Worm (Caenorhabditis elegans) whole organism, late embryonic: Measurements from ENCODE around the gene F54H5.5.

Experiments used
- C08G9.2 ChIP-seq: sonication (generic microtip); optimal IDR thresholded peaks from 2 replicates; lab custom pipeline; 2016; ENCODE audit warnings: mild to moderate bottlenecking, missing genetic modification characterization, moderate library complexity, missing compliant biosample characterization
- K09A11.1 ChIP-seq: sonication (generic microtip); optimal IDR thresholded peaks from 2 replicates; lab custom pipeline; 2017; ENCODE audit warnings: antibody characterized with exemption, mild to moderate bottlenecking, missing genetic modification characterization, missing compliant biosample characterization; ENCODE audit not compliant: insufficient read depth
- ceh-14 ChIP-seq: sonication (generic microtip); optimal IDR thresholded peaks from 2 replicates; lab custom pipeline; 2016; ENCODE audit warnings: missing genotype, missing genetic modification characterization, missing compliant biosample characterization
- ceh-18 ChIP-seq: sonication (generic microtip); optimal IDR thresholded peaks from 2 replicates; lab custom pipeline; 2016; ENCODE audit warnings: missing genetic modification characterization, missing compliant biosample characterization
- ceh-19 ChIP-seq: fragments of 200-800 bp; sonication (Bioruptor generic); optimal IDR thresholded peaks from 2 replicates; lab custom pipeline; 2018; ENCODE audit warnings: mild to moderate bottlenecking, missing genetic modification characterization, missing compliant biosample characterization
- ceh-2 ChIP-seq: sonication (generic microtip); optimal IDR thresholded peaks from 2 replicates; lab custom pipeline; 2016; ENCODE audit warnings: missing genotype, missing genetic modification characterization, missing compliant biosample characterization
- ceh-22 ChIP-seq: sonication (generic microtip); optimal IDR thresholded peaks from 2 replicates; lab custom pipeline; 2017; ENCODE audit warnings: missing biosample characterization, missing genetic modification characterization
- ceh-30 ChIP-seq: fragments of 150-350 bp; optimal IDR thresholded peaks from 2 replicates; lab custom pipeline; 2014; ENCODE audit warnings: missing biosample characterization, missing genetic modification characterization
- ceh-45 ChIP-seq: fragments of 200-800 bp; sonication (Bioruptor generic); IDR thresholded peaks from 2 replicates; pipeline ENCODE4 v1.3.6; 2022; ENCODE audit warnings: missing genetic modification reagents, missing genetic modification characterization, missing compliant biosample characterization
- ceh-48 ChIP-seq: sonication (generic microtip); optimal IDR thresholded peaks from 2 replicates; lab custom pipeline; 2016; ENCODE audit warnings: missing genetic modification characterization, inconsistent platforms, missing compliant biosample characterization
- ceh-6 ChIP-seq: fragments of 200-800 bp; sonication (Bioruptor generic); optimal IDR thresholded peaks from 2 replicates; lab custom pipeline; 2018; ENCODE audit warnings: mild to moderate bottlenecking, missing genetic modification characterization, missing compliant biosample characterization
- ceh-9 ChIP-seq: sonication (generic microtip); optimal IDR thresholded peaks from 2 replicates; lab custom pipeline; 2016; ENCODE audit warnings: mild to moderate bottlenecking, missing genetic modification characterization, inconsistent platforms, missing compliant biosample characterization
- che-1 ChIP-seq: sonication (generic microtip); optimal IDR thresholded peaks from 2 replicates; lab custom pipeline; 2016; ENCODE audit warnings: mild to moderate bottlenecking, missing genetic modification characterization, missing compliant biosample characterization
- dve-1 ChIP-seq: sonication (generic microtip); optimal IDR thresholded peaks from 2 replicates; lab custom pipeline; 2017; ENCODE audit warnings: antibody characterized with exemption, mild to moderate bottlenecking, missing genetic modification characterization, missing compliant biosample characterization
- elt-2 ChIP-seq: sonication (generic microtip); optimal IDR thresholded peaks from 2 replicates; lab custom pipeline; 2016; ENCODE audit warnings: missing genetic modification reagents, missing genetic modification characterization, missing compliant biosample characterization
- ets-4 ChIP-seq: sonication (generic microtip); optimal IDR thresholded peaks from 2 replicates; lab custom pipeline; 2016; ENCODE audit warnings: missing genetic modification characterization, missing compliant biosample characterization
- fkh-10 ChIP-seq: fragments of 150-350 bp; optimal IDR thresholded peaks from 2 replicates; lab custom pipeline; 2014; ENCODE audit warnings: missing biosample characterization, missing genetic modification reagents, missing genetic modification characterization
- gmeb-2 ChIP-seq: sonication (generic microtip); optimal IDR thresholded peaks from 2 replicates; lab custom pipeline; 2016; ENCODE audit warnings: missing genetic modification characterization, inconsistent platforms, missing compliant biosample characterization
- hlh-13 ChIP-seq: fragments of 200-800 bp; sonication (Bioruptor generic); optimal IDR thresholded peaks from 2 replicates; lab custom pipeline; 2018; ENCODE audit warnings: mild to moderate bottlenecking, missing genetic modification characterization, missing compliant biosample characterization
- hlh-15 ChIP-seq: sonication (generic microtip); optimal IDR thresholded peaks from 2 replicates; lab custom pipeline; 2016; ENCODE audit warnings: missing genetic modification characterization, missing compliant biosample characterization
- hlh-30 ChIP-seq: sonication (generic microtip); optimal IDR thresholded peaks from 2 replicates; lab custom pipeline; 2017; ENCODE audit warnings: antibody characterized with exemption, missing genetic modification characterization, missing compliant biosample characterization; ENCODE audit not compliant: insufficient read depth
- lim-6 ChIP-seq: sonication (generic microtip); optimal IDR thresholded peaks from 2 replicates; lab custom pipeline; 2016; ENCODE audit warnings: missing genetic modification characterization, missing compliant biosample characterization
- lin-11 ChIP-seq: fragments of 200-800 bp; sonication (Bioruptor generic); optimal IDR thresholded peaks from 2 replicates; lab custom pipeline; 2018; ENCODE audit warnings: mild to moderate bottlenecking, missing genetic modification characterization, missing compliant biosample characterization
- madf-2 ChIP-seq: sonication (generic microtip); optimal IDR thresholded peaks from 2 replicates; lab custom pipeline; 2017; ENCODE audit warnings: missing genetic modification characterization, missing compliant biosample characterization
- mec-3 ChIP-seq: sonication (generic microtip); optimal IDR thresholded peaks from 2 replicates; lab custom pipeline; 2016; ENCODE audit warnings: borderline replicate concordance, missing genetic modification characterization, missing compliant biosample characterization
- nhr-11 ChIP-seq: fragments of 150-350 bp; optimal IDR thresholded peaks from 2 replicates; lab custom pipeline; 2014; ENCODE audit warnings: missing biosample characterization, missing genetic modification characterization
- pag-3 ChIP-seq: sonication (generic microtip); optimal IDR thresholded peaks from 2 replicates; lab custom pipeline; 2016; ENCODE audit warnings: missing compliant biosample characterization, missing genetic modification characterization, borderline replicate concordance
- pax-1 ChIP-seq: fragments of 150-350 bp; optimal IDR thresholded peaks from 2 replicates; lab custom pipeline; 2014; ENCODE audit warnings: missing biosample characterization, missing genetic modification characterization
- pha-2 ChIP-seq: sonication (generic microtip); optimal IDR thresholded peaks from 2 replicates; lab custom pipeline; 2017; ENCODE audit warnings: mild to moderate bottlenecking, missing genetic modification characterization, missing compliant biosample characterization
- pqm-1 ChIP-seq: sonication (generic microtip); optimal IDR thresholded peaks from 2 replicates; lab custom pipeline; 2016; ENCODE audit warnings: missing genetic modification characterization, missing compliant biosample characterization
- ref-2 ChIP-seq: sonication (generic microtip); optimal IDR thresholded peaks from 2 replicates; lab custom pipeline; 2016; ENCODE audit warnings: missing genetic modification characterization, missing compliant biosample characterization
- rnt-1 ChIP-seq: sonication (generic microtip); optimal IDR thresholded peaks from 2 replicates; lab custom pipeline; 2016; ENCODE audit warnings: missing genetic modification characterization, missing compliant biosample characterization
- sox-4 ChIP-seq: sonication (generic microtip); optimal IDR thresholded peaks from 2 replicates; lab custom pipeline; 2017; ENCODE audit warnings: mild to moderate bottlenecking, missing genetic modification characterization, inconsistent platforms, missing compliant biosample characterization
- syd-9 ChIP-seq: sonication (generic microtip); optimal IDR thresholded peaks from 2 replicates; lab custom pipeline; 2016; ENCODE audit warnings: mild to moderate bottlenecking, missing genetic modification characterization, moderate library complexity, missing compliant biosample characterization
- tbx-2 ChIP-seq: sonication (generic microtip); optimal IDR thresholded peaks from 2 replicates; lab custom pipeline; 2016; ENCODE audit warnings: missing genetic modification characterization, missing compliant biosample characterization
- tbx-7 ChIP-seq: sonication (generic microtip); optimal IDR thresholded peaks from 2 replicates; lab custom pipeline; 2016; ENCODE audit warnings: missing genotype, missing genetic modification characterization, missing compliant biosample characterization
- ttx-3 ChIP-seq: sonication (generic microtip); optimal IDR thresholded peaks from 2 replicates; lab custom pipeline; 2016; ENCODE audit warnings: missing genetic modification reagents, missing genetic modification characterization, missing compliant biosample characterization
- unc-3 ChIP-seq, 2 experiments: fragments of 200-800 bp in 1 of 2; sonication (Bioruptor generic) in 1 of 2; sonication (generic microtip) in 1 of 2; conservative IDR thresholded peaks in 1 of 2; optimal IDR thresholded peaks in 1 of 2; 2 replicates each; pipeline versions ENCODE4 v1.3.6 to Lab custom; 2016 to 2022; ENCODE audit warnings: missing compliant biosample characterization in 2 of 2, missing genetic modification characterization in 2 of 2, missing genetic modification reagents in 1 of 2
- unc-55 ChIP-seq: sonication (generic microtip); optimal IDR thresholded peaks from 2 replicates; lab custom pipeline; 2017; ENCODE audit warnings: missing biosample characterization, missing genetic modification reagents, missing genetic modification characterization

Gene F54H5.5

DNA sequence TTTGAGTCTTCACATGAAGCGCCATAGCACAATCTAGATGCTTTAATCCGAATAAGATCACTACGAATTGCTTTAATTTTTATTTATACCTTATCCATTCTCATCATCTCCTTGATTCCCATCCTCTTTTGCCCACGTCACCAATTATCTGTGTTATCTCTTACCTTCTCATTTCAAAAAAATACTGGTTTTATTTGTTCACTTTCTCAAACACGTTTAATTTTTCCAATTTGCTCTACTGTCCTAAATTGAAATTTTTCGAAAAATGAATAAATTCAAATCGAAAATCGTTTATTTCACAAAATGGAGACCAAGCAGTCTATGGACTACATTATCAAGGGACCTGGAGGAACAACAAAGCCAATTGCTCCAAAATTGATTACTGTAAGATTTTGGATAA lies 5.2 kb downstream of the F54H5.5 start, which contains the start of gene F54H5.3:
Gene F54H5.3, plus strand, starts transcription at position 301 of the 400 bp plus-strand sequence.
- TF ChIP-seq hlh-15 (no peak), dve-1 (tag; lab: Kevin White, UChicago) (no peak), ceh-22 (no peak), che-1 (tag; lab: Kevin White, UChicago) (no peak), nhr-11 (tag; lab: Kevin White, UChicago) (no peak), unc-3 (GFP tag; conservative IDR thresholded peaks at IDR 0.05; lab: Robert Waterston, UW) (no peak), unc-3 (tag; optimal IDR thresholded peaks at IDR 0.05; lab: Kevin White, UChicago) (no peak), ref-2 (tag; lab: Kevin White, UChicago) (no peak), K09A11.1 (no peak), ttx-3 (tag; lab: Kevin White, UChicago) (no peak), hlh-30 (tag; lab: Kevin White, UChicago) (no peak), gmeb-2 (tag; lab: Kevin White, UChicago) (no peak), ceh-19 (GFP tag; lab: Kevin White, UChicago) (no peak), lin-11 (no peak), elt-2 (no peak), pha-2 (tag; lab: Kevin White, UChicago) (no peak), unc-55 (GFP tag; lab: Kevin White, UChicago) (no peak), fkh-10 (GFP tag; lab: Kevin White, UChicago) (no peak), ets-4 (tag; lab: Kevin White, UChicago) (no peak), syd-9 (tag; lab: Kevin White, UChicago) (no peak), tbx-7 (tag; lab: Kevin White, UChicago) (no peak)
- TF ChIP-seq, all 69 proteins: peak for 0

DNA sequence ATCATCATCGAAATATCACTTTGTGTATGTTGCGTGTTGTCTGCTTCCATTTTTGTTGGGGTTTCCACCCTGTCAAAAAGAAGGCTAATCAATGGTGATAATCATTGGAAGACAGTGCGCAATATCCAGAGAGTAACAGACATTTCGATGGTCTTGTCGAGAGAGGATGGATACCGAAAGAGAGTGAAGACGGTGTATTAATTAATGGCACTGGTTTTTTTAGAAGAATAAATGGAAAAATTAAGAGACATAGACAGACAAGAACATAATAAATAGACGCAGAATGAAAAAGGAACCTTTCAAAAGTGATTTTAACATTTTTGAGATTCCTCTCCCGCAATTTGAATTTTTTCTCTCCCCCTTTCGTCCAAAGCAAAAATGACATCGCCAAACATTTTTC lies 8.1 kb downstream of the F54H5.5 start:
- TF ChIP-seq fkh-10 (GFP tag; lab: Kevin White, UChicago) (no peak), mec-3 (no peak), ceh-45 (GFP tag; lab: Robert Waterston, UW) (no peak), pax-1 (no peak), ceh-6 (no peak)

DNA sequence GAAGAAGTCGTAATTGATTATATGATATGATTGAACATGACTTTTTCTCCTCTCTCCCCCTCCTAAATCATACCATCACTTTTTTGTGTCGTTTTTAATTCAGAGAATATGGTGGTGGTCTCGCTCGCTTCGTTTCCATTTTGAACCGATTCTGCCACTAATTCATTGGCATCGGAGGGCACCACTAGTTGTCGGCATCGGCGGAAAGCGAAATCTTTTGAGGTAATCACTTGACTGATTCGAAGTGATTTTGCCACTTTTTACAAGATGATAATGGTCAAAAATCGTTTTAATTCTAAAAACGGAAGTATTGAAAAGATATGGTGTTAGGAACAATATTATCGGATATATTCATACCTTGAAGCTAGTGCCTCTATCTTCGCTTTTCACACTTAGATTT lies 10.3 kb downstream of the F54H5.5 start, which contains the start of gene klf-3:
Gene klf-3, plus strand, starts transcription at position 109 of the 400 bp plus-strand sequence.
- TF ChIP-seq ttx-3 (tag; lab: Kevin White, UChicago), result no peak
- TF ChIP-seq tbx-2, result no peak
- no peak for TF ChIP-seq sox-4 (tag; lab: Kevin White, UChicago)
- TF ChIP-seq lim-6, result no peak
- TF ChIP-seq ceh-2, result no peak
- no peak for TF ChIP-seq pag-3 (tag; lab: Kevin White, UChicago)
- no peak for TF ChIP-seq ceh-9
- TF ChIP-seq pax-1, result no peak
- no peak for TF ChIP-seq hlh-13 (GFP tag; lab: Kevin White, UChicago)
- TF ChIP-seq hlh-30 (tag; lab: Kevin White, UChicago), result no peak
- TF ChIP-seq C08G9.2 (tag; lab: Kevin White, UChicago), result no peak
- no peak for TF ChIP-seq rnt-1 (tag; lab: Kevin White, UChicago)
- no peak for TF ChIP-seq madf-2 (tag; lab: Kevin White, UChicago)
- no peak for TF ChIP-seq ceh-48 (tag; lab: Kevin White, UChicago)
- no peak for TF ChIP-seq ceh-14
- TF ChIP-seq ceh-30 (tag; lab: Kevin White, UChicago), result no peak
- TF ChIP-seq elt-2, result no peak
- no peak for TF ChIP-seq ceh-18 (tag; lab: Kevin White, UChicago)
- no peak for TF ChIP-seq pqm-1
- TF ChIP-seq, all 69 proteins: peak for 0
